Worm (Caenorhabditis elegans): ENCODE measurements around the gene btb-7.

DNA sequence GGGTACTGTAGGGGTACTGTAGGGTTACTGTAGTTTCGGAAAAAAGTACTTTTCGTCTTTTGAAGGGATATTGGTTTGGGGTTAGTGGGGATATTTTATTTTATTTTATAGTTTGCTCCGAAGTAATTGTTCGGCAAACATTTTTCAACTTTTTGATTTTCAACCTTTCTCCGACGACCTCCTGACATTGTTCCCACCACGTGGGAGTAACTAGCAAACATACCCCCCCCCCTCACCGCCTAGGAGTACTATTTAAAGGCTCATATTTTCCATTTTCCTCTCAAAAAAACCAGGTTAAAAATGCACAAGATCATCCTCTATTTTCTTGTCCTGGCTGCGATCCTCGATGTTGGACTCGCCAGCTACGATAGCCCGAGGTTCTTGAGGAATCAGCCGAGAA lies 47.0 kb upstream of the btb-7 start, which contains the start of gene srlf-29:
- TF ChIP-seq ztf-11 (tag; optimal IDR thresholded peaks at IDR 0.05) = no peak
- no peak for TF ChIP-seq sptf-1 (tag; optimal IDR thresholded peaks at IDR 0.05)
- TF ChIP-seq blmp-1 (tag; optimal IDR thresholded peaks at IDR 0.05) = no peak
- no peak for TF ChIP-seq nhr-12 (tag; optimal IDR thresholded peaks at IDR 0.05)
- TF ChIP-seq nhr-76 (tag; optimal IDR thresholded peaks at IDR 0.05) = no peak
- TF ChIP-seq mls-2 (tag; optimal IDR thresholded peaks at IDR 0.05) = no peak
- TF ChIP-seq tbx-8 (GFP tag; optimal IDR thresholded peaks at IDR 0.05) = no peak
- TF ChIP-seq unc-62 (GFP tag; optimal IDR thresholded peaks at IDR 0.05) = no peak

All from whole organism, mixed stage, embryonic.